Worm (Caenorhabditis elegans) whole organism, L1 larva: Measurements from ENCODE around the gene W08F4.7.

Source experiments
- aly-2 ChIP-seq: fragments of 150-350 bp; optimal IDR thresholded peaks from 2 replicates; lab custom pipeline; 2014; ENCODE audit warnings: missing biosample characterization, missing genetic modification characterization
- ama-1 ChIP-seq: fragments of 150-350 bp; optimal IDR thresholded peaks from 2 replicates; lab custom pipeline; 2014
- lin-13 ChIP-seq: fragments of 150-350 bp; optimal IDR thresholded peaks from 2 replicates; lab custom pipeline; 2014; ENCODE audit warnings: missing biosample characterization, missing genetic modification reagents, missing genetic modification characterization
- mdl-1 ChIP-seq, 2 experiments: fragments of 150-350 bp; optimal IDR thresholded peaks; 2 replicates each; lab custom pipeline; 2014 to 2017; ENCODE audit warnings: missing biosample characterization in 2 of 2, missing genetic modification characterization in 2 of 2, inconsistent platforms in 1 of 2
- mep-1 ChIP-seq: fragments of 150-350 bp; optimal IDR thresholded peaks from 2 replicates; lab custom pipeline; 2014; ENCODE audit warnings: missing biosample characterization, missing genetic modification characterization
- nhr-28 ChIP-seq: fragments of 150-350 bp; optimal IDR thresholded peaks from 2 replicates; lab custom pipeline; 2014; ENCODE audit warnings: missing biosample characterization, missing genetic modification characterization
- rnt-1 ChIP-seq: sonication (generic microtip); optimal IDR thresholded peaks from 2 replicates; lab custom pipeline; 2016; ENCODE audit warnings: mild to moderate bottlenecking, missing genetic modification characterization, moderate library complexity, missing compliant biosample characterization
- snpc-4 ChIP-seq: fragments of 150-350 bp; optimal IDR thresholded peaks from 2 replicates; lab custom pipeline; 2014; ENCODE audit warnings: missing biosample characterization, missing genetic modification characterization
- unc-62 ChIP-seq: fragments of 150-350 bp; optimal IDR thresholded peaks from 2 replicates; lab custom pipeline; 2014; ENCODE audit warnings: missing biosample characterization, missing genetic modification reagents, missing genetic modification characterization
- unc-86 ChIP-seq: sonication (generic microtip); optimal IDR thresholded peaks from 2 replicates; lab custom pipeline; 2016; ENCODE audit warnings: missing genetic modification characterization, missing compliant biosample characterization

DNA sequence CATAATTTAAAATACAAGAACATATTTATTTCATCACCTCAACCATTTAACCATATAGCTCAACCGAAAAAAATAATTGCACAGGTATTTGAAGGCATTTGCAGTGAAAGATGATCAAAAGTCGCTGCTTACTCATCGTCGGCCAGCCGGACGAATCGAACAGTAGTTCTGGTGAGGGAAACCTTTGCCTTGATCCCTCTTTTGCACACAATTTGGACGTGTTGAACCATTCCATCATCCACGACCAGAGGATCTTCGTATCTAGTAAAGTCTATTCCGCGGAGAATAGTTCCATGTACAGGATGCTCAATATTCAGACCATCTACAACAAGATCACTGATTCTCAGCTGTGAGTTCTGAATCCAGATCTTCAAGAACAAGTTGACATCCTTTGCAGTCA, 4.5 kb upstream of the W08F4.7 start:
- TF ChIP-seq snpc-4 (tag; lab: Kevin White, UChicago) (no peak), mdl-1 (tag; optimal IDR thresholded peaks at IDR 0.05; lab: Kevin White, UChicago) (no peak), rnt-1 (tag; lab: Kevin White, UChicago) (no peak), nhr-28 (no peak), lin-13 (GFP tag; lab: Kevin White, UChicago) (no peak), mep-1 (tag; lab: Kevin White, UChicago) (no peak), aly-2 (tag; lab: Kevin White, UChicago) (no peak), unc-62 (GFP tag; lab: Kevin White, UChicago) (no peak), unc-86 (tag; lab: Kevin White, UChicago) (no peak), ama-1 (lab: Kevin White, UChicago) (no peak)
